Worm (Caenorhabditis elegans): Measurements from ENCODE around the gene oac-23.

Gene oac-23

ce11 chrIV:3892027-3892426 is 10.8 kb downstream of the oac-23 start, which contains the start of gene F56D6.9:
F56D6.9 (plus strand) TSS chrIV:3892327.
- TF ChIP-seq sea-2 (GFP tag; optimal IDR thresholded peaks at IDR 0.05), result no peak
- no peak for TF ChIP-seq nhr-11 (tag; optimal IDR thresholded peaks at IDR 0.05)
- TF ChIP-seq pha-4 (tag; optimal IDR thresholded peaks at IDR 0.05), result no peak
- TF ChIP-seq nhr-25 (tag; optimal IDR thresholded peaks at IDR 0.05), result no peak
- no peak for TF ChIP-seq nhr-77 (tag; optimal IDR thresholded peaks at IDR 0.05)
- no peak for TF ChIP-seq ceh-9 (tag; optimal IDR thresholded peaks at IDR 0.05)
- no peak for TF ChIP-seq hmg-11 (tag; optimal IDR thresholded peaks at IDR 0.05)
- TF ChIP-seq lin-39 (tag; optimal IDR thresholded peaks at IDR 0.05), result no peak
- TF ChIP-seq egl-5 (tag; optimal IDR thresholded peaks at IDR 0.05), result no peak
- no peak for TF ChIP-seq daf-12 (tag; optimal IDR thresholded peaks at IDR 0.05)
- TF ChIP-seq ztf-4 (tag; optimal IDR thresholded peaks at IDR 0.05), result no peak
- TF ChIP-seq elt-3 (tag; optimal IDR thresholded peaks at IDR 0.05), result no peak

DNA sequence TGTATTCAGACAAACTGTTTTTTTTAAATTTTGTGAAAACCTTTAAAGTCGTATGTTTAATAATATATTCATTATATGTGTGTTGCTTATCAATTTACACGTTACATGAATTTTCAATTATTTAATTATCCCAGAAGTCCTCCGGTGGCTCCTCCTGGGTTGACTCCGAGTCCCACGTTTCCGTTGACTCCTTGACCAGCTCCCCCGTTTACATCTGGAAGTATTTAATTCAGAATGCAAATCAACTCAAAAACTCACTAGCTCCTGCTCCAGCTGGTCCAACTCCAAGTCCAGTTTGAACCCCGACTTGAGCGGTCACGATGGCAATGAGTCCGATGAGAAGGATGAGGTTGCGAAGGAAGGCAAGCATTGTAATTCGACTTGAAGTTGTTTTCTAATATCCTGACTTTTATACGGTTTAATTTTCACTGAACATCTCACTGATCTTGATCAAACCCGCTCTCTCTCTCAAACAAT is 12.8 kb downstream of the oac-23 start, which contains the start of gene F56D6.8:
F56D6.8 (minus strand) TSS at position 427 of the 477 bp plus-strand sequence.
- TF ChIP-seq snpc-4 (tag; optimal IDR thresholded peaks at IDR 0.05), result no peak
- TF ChIP-seq nfya-1 (tag; optimal IDR thresholded peaks at IDR 0.05; ENCODE audit: insufficient read depth), result no peak
- no peak for TF ChIP-seq nhr-237 (tag; optimal IDR thresholded peaks at IDR 0.05)
- TF ChIP-seq lin-15B (tag; optimal IDR thresholded peaks at IDR 0.05), result no peak
- no peak for TF ChIP-seq mdl-1 (tag; optimal IDR thresholded peaks at IDR 0.05)
- TF ChIP-seq elt-2 (tag; optimal IDR thresholded peaks at IDR 0.05), result no peak
- no peak for TF ChIP-seq nhr-77 (tag; optimal IDR thresholded peaks at IDR 0.05)
- no peak for TF ChIP-seq nhr-67 (tag; optimal IDR thresholded peaks at IDR 0.05)
- TF ChIP-seq fkh-10 (GFP tag; optimal IDR thresholded peaks at IDR 0.05), result no peak
- no peak for TF ChIP-seq lsy-12 (tag; optimal IDR thresholded peaks at IDR 0.05)
- TF ChIP-seq pqm-1 (tag; optimal IDR thresholded peaks at IDR 0.05), result no peak
- TF ChIP-seq ceh-82 (tag; optimal IDR thresholded peaks at IDR 0.05), result no peak

DNA sequence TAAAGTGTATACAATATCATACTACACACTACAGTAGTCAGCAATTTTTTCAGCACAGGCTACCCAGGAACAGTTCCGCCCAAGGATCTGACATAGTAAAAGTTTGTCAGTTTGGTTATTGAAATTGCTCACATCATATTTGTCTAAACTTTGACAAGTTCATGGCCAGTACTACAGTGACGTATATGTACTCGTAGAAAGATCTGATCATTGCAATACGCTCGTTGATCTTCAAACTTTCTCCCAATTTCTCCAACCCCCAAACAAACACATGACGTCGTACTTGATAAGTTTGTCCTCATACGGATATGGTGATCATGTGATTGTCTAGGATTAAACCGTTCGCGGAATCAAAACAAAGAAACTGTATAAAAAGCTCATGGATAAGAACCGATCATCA is 13.5 kb downstream of the oac-23 start, which contains the start of gene dct-8:
dct-8 (plus strand) TSS at position 301 of the 400 bp plus-strand sequence.
- TF ChIP-seq unc-39 (tag; optimal IDR thresholded peaks at IDR 0.05), result no peak
- no peak for TF ChIP-seq egl-5 (tag; optimal IDR thresholded peaks at IDR 0.05)
- TF ChIP-seq nhr-43 (tag; optimal IDR thresholded peaks at IDR 0.05; ENCODE audit: poor library complexity, severe bottlenecking), result no peak
- no peak for TF ChIP-seq lin-15B (tag; optimal IDR thresholded peaks at IDR 0.05)
- TF ChIP-seq jun-1 (tag; optimal IDR thresholded peaks at IDR 0.05), result no peak
- no peak for TF ChIP-seq ama-1 (optimal IDR thresholded peaks at IDR 0.05)

ce11 chrIV:3899719-3900554 is 18.7 kb downstream of the oac-23 start, which contains the start of gene srz-62:
srz-62 (plus strand) TSS chrIV:3900504.
- TF ChIP-seq pha-4 (tag; optimal IDR thresholded peaks at IDR 0.05) (peak; percentile 91), elt-3 (tag; optimal IDR thresholded peaks at IDR 0.05) (no peak), ztf-4 (tag; optimal IDR thresholded peaks at IDR 0.05) (no peak), fos-1 (tag; optimal IDR thresholded peaks at IDR 0.05) (peak; percentile 82), aly-2 (tag; optimal IDR thresholded peaks at IDR 0.05) (no peak), lin-39 (tag; optimal IDR thresholded peaks at IDR 0.05) (no peak), ceh-28 (tag; optimal IDR thresholded peaks at IDR 0.05) (no peak), ceh-82 (tag; optimal IDR thresholded peaks at IDR 0.05) (no peak), ZK546.5 (tag; optimal IDR thresholded peaks at IDR 0.05) (no peak), egl-27 (tag; optimal IDR thresholded peaks at IDR 0.05) (peak; percentile 92), R02D3.7 (tag; optimal IDR thresholded peaks at IDR 0.05) (no peak), fkh-2 (tag; optimal IDR thresholded peaks at IDR 0.05) (no peak), unc-39 (tag; optimal IDR thresholded peaks at IDR 0.05) (no peak), jun-1 (tag; optimal IDR thresholded peaks at IDR 0.05) (peak; percentile 98), pqm-1 (tag; optimal IDR thresholded peaks at IDR 0.05) (peak; percentile 100), nhr-12 (tag; optimal IDR thresholded peaks at IDR 0.05) (no peak), elt-2 (tag; optimal IDR thresholded peaks at IDR 0.05) (peak; percentile 100), snpc-4 (tag; optimal IDR thresholded peaks at IDR 0.05) (no peak)

Measured in whole organism, L3 larva.